Fruit fly (Drosophila melanogaster) whole organism, embryonic: ENCODE data around the gene Nthl1.

ENCODE experiments used
- CG10543 ChIP-seq: fragments of 200-800 bp; sonication (Bioruptor generic); optimal IDR thresholded peaks from 3 replicates; lab custom pipeline; 2017; ENCODE audit warnings: missing biosample characterization, mild to moderate bottlenecking, missing genetic modification characterization, moderate library complexity
- CG13424 ChIP-seq: fragments of 200-800 bp; sonication (Bioruptor generic); optimal IDR thresholded peaks from 2 replicates; lab custom pipeline; 2019; ENCODE audit warnings: missing biosample characterization, mild to moderate bottlenecking, missing genetic modification characterization, moderate library complexity
- CG16863 ChIP-seq: fragments of 200-800 bp; sonication (Bioruptor generic); optimal IDR thresholded peaks from 3 replicates; lab custom pipeline; 2016; ENCODE audit warnings: missing biosample characterization, missing genetic modification characterization
- CG3726 ChIP-seq: fragments of 200-800 bp; sonication (Bioruptor generic); IDR thresholded peaks from 3 replicates; pipeline ENCODE4, ENCODE4 v1.3.6; 2022; ENCODE audit warnings: missing biosample characterization, missing genetic modification characterization
- ERR ChIP-seq: fragments of 200-800 bp; sonication (Bioruptor generic); optimal IDR thresholded peaks from 2 replicates; lab custom pipeline; 2016; ENCODE audit warnings: missing biosample characterization, missing genetic modification characterization
- Sox102F ChIP-seq: fragments of 200-800 bp; sonication (Bioruptor generic); optimal IDR thresholded peaks from 2 replicates; lab custom pipeline; 2018; ENCODE audit warnings: missing biosample characterization, mild to moderate bottlenecking, missing genetic modification characterization, moderate library complexity
- al ChIP-seq: fragments of 200-800 bp; sonication (Bioruptor generic); IDR thresholded peaks from 2 replicates; pipeline ENCODE4 v1.3.6; 2022; ENCODE audit warnings: missing biosample characterization, missing genetic modification characterization
- ash1 ChIP-seq: fragments of 200-800 bp; sonication (Bioruptor generic); optimal IDR thresholded peaks from 2 replicates; lab custom pipeline; 2018; ENCODE audit warnings: missing biosample characterization, mild to moderate bottlenecking, missing genetic modification characterization
- bbx ChIP-seq: fragments of 200-800 bp; sonication (Bioruptor generic); IDR thresholded peaks from 2 replicates; pipeline ENCODE4 v1.3.6; 2022; ENCODE audit warnings: missing biosample characterization, missing genetic modification characterization; ENCODE audit not compliant: partially characterized antibody
- chif ChIP-seq, 2 experiments: fragments of 200-800 bp; sonication (Bioruptor generic); optimal IDR thresholded peaks; 3 replicates each; lab custom pipeline; 2016; ENCODE audit warnings: missing biosample characterization in 2 of 2, missing genetic modification characterization in 2 of 2
- eve ChIP-seq, 2 experiments: fragments of >200 bp; optimal IDR thresholded peaks; 2 replicates each; lab custom pipeline; 2017; ENCODE audit warnings: missing biosample characterization in 2 of 2, missing genetic modification characterization in 2 of 2
- gfzf ChIP-seq: fragments of 200-800 bp; sonication (Bioruptor generic); optimal IDR thresholded peaks from 2 replicates; lab custom pipeline; 2016; ENCODE audit warnings: missing biosample characterization, mild to moderate bottlenecking, missing genetic modification characterization, moderate library complexity
- lab ChIP-seq: fragments of 200-800 bp; sonication (Bioruptor generic); optimal IDR thresholded peaks from 3 replicates; lab custom pipeline; 2017; ENCODE audit warnings: missing biosample characterization, missing genetic modification characterization, mild to moderate bottlenecking, moderate library complexity, missing genetic modification reagents
- psq ChIP-seq: fragments of 200-800 bp; sonication (Bioruptor generic); optimal IDR thresholded peaks from 2 replicates; lab custom pipeline; 2017; ENCODE audit warnings: missing biosample characterization, missing genetic modification characterization

DNA sequence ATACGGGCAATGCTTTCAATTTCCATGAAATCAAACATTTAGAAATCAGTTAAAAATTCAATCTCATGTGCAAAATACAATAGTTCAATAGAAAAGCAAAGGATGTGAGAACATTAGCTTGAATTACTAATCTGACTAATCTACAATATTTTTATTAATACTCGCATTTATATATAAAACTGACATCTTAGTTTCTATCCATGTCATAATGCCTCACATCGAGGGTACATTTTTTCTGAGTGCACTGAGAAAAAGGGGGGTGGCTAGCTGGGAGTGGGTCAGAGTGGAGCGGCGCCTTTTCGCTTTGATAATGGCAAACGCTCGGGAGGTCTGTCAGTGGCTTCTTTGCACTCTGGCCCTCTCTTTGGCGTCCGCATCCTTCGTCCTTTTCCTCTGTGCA is 23.7 kb upstream of the Nthl1 start:
- TF ChIP-seq al (GFP tag; lab: Robert Waterston, UW) (no peak), CG3726 (GFP tag; lab: Robert Waterston, UW) (no peak), CG16863 (GFP tag; lab: Kevin White, UChicago) (no peak), eve (GFP tag; optimal IDR thresholded peaks at IDR 0.05; lab: Kevin White, UChicago) (peak in 1 of 2 experiments; percentile 39), chif (GFP tag; optimal IDR thresholded peaks at IDR 0.05; lab: Kevin White, UChicago) (no peak), CG13424 (tag; lab: Kevin White, UChicago) (peak; percentile 55), psq (GFP tag; lab: Kevin White, UChicago) (no peak), bbx (GFP tag; lab: Robert Waterston, UW) (no peak), ERR (GFP tag; lab: Kevin White, UChicago) (no peak), lab (GFP tag; lab: Kevin White, UChicago) (peak; percentile 57), Sox102F (peak; percentile 31), ash1 (GFP tag; lab: Kevin White, UChicago) (no peak), gfzf (GFP tag; lab: Kevin White, UChicago) (no peak), CG10543 (GFP tag; lab: Kevin White, UChicago) (peak; percentile 24)
